Worm (Caenorhabditis elegans): ENCODE measurements around the gene skpt-1.

skpt-1 gene

ce11 chrIII:5479493-5480167 lies 31.4 kb upstream of the skpt-1 start:
- no peak for TF ChIP-seq zag-1 (tag; optimal IDR thresholded peaks at IDR 0.05)
- no peak for TF ChIP-seq F13H6.1 (tag; optimal IDR thresholded peaks at IDR 0.05)

ce11 chrIII:5478824-5479368 lies 30.7 kb upstream of the skpt-1 start, which contains the start of the genes R02F2.6 and R02F2.5:
Gene R02F2.6, minus strand, starts transcription at chrIII:5478924.
Gene R02F2.5, plus strand, starts transcription at chrIII:5479318.
- TF ChIP-seq fos-1 (tag; optimal IDR thresholded peaks at IDR 0.05) (no peak), ztf-11 (tag; optimal IDR thresholded peaks at IDR 0.05) (no peak), nhr-25 (tag; optimal IDR thresholded peaks at IDR 0.05) (no peak), nhr-129 (tag; optimal IDR thresholded peaks at IDR 0.05) (no peak), crh-2 (tag; optimal IDR thresholded peaks at IDR 0.05) (no peak), elt-3 (tag; optimal IDR thresholded peaks at IDR 0.05) (no peak), nhr-12 (tag; optimal IDR thresholded peaks at IDR 0.05) (no peak), skn-1 (tag; optimal IDR thresholded peaks at IDR 0.05) (no peak), sma-3 (GFP tag; optimal IDR thresholded peaks at IDR 0.05) (no peak), nhr-6 (tag; optimal IDR thresholded peaks at IDR 0.05) (no peak), unc-55 (GFP tag; optimal IDR thresholded peaks at IDR 0.05) (no peak), ceh-16 (tag; optimal IDR thresholded peaks at IDR 0.05) (no peak), ztf-1 (GFP tag; conservative IDR thresholded peaks at IDR 0.05) (no peak)

DNA sequence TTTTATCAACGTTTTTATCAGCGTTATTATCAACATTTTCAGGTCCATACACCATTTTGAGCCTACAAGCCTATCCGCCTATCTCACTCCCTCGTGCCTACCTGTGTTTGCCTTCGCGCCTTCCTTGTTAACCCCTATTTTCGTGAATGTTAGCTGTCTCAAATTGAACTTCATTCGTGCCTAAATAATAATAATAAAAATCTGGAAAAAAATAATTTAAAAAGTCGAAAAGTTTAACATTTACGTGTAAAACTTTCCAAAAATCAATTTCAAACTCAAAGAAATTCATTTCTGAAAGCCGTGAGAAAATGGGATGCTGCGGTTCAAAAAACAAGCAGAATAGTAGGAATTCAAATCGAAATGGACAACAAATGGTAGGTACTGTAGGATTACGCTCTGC lies 29.8 kb upstream of the skpt-1 start, which contains the start of gene R02F2.10:
R02F2.10 (plus strand) TSS at position 301 of the 400 bp plus-strand sequence.
- TF ChIP-seq elt-1 (tag; optimal IDR thresholded peaks at IDR 0.05), result no peak
- no peak for TF ChIP-seq nhr-23 (tag; optimal IDR thresholded peaks at IDR 0.05)
- no peak for TF ChIP-seq Y55F3AM.14 (GFP tag; optimal IDR thresholded peaks at IDR 0.05)
- no peak for TF ChIP-seq sma-9 (GFP tag; optimal IDR thresholded peaks at IDR 0.05)
- TF ChIP-seq sma-9 (tag; optimal IDR thresholded peaks at IDR 0.05), result no peak
- no peak for TF ChIP-seq C34F6.9 (tag; optimal IDR thresholded peaks at IDR 0.05)
- TF ChIP-seq ZK546.5 (tag; optimal IDR thresholded peaks at IDR 0.05), result no peak
- no peak for TF ChIP-seq sma-3 (GFP tag; optimal IDR thresholded peaks at IDR 0.05)

DNA sequence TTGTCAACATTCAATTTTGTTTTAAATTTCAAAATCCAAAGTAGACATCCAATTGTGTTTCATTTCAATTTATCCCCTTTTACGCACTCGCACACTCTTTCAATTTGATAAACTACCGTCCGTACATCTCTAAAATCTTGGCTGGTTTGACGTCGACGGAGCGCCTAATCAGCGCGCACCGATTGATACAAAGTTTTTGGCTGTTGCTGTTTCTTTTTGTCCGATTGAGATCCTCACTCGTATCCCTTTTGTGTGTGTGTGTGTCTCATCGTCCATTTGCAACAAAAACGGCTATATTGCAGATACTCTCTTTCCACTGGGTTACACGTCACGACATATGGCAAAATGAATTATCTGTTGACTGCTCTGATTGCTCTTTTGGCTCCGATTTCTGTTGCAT lies 26.0 kb upstream of the skpt-1 start, which contains the start of gene lon-1:
lon-1 (plus strand) TSS at position 301 of the 400 bp plus-strand sequence.
- TF ChIP-seq lsy-2 (tag; optimal IDR thresholded peaks at IDR 0.05) (no peak), C34F6.9 (tag; optimal IDR thresholded peaks at IDR 0.05) (no peak), lin-11 (tag; optimal IDR thresholded peaks at IDR 0.05) (no peak), alr-1 (tag; optimal IDR thresholded peaks at IDR 0.05) (no peak), nhr-6 (tag; optimal IDR thresholded peaks at IDR 0.05) (no peak), nhr-11 (tag; optimal IDR thresholded peaks at IDR 0.05) (no peak), fos-1 (tag; optimal IDR thresholded peaks at IDR 0.05) (no peak), nhr-10 (tag; optimal IDR thresholded peaks at IDR 0.05) (no peak), ZK546.5 (tag; optimal IDR thresholded peaks at IDR 0.05) (no peak), snpc-4 (tag; optimal IDR thresholded peaks at IDR 0.05) (no peak), unc-39 (tag; optimal IDR thresholded peaks at IDR 0.05) (no peak), gmeb-1 (tag; optimal IDR thresholded peaks at IDR 0.05) (no peak), mbf-1 (tag; optimal IDR thresholded peaks at IDR 0.05) (no peak), lin-13 (GFP tag; optimal IDR thresholded peaks at IDR 0.05) (no peak), nhr-77 (tag; optimal IDR thresholded peaks at IDR 0.05) (no peak), ztf-11 (tag; optimal IDR thresholded peaks at IDR 0.05) (no peak), unc-55 (GFP tag; optimal IDR thresholded peaks at IDR 0.05) (no peak)

DNA sequence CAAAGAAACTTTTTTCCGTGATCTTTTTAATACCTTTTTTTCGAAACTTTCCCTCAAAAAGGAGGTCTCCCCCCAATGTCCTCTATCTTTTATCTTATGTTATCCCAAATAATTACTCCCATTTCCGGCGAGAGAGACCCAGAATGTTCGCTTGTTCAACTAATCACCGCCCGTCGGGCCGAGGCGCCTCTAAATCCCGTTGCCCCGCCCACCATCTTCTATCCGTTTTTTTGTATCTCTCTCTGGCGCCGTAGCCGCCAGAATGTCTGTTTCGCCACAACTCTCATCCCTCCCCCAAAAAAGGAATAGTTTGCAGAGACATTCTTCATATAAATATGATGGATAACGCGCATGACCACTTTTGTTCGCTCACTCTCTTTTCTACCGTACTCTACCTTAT lies 24.5 kb upstream of the skpt-1 start:
- no peak for TF ChIP-seq unc-55 (GFP tag; optimal IDR thresholded peaks at IDR 0.05)
- TF ChIP-seq ztf-1 (GFP tag; conservative IDR thresholded peaks at IDR 0.05), result no peak
- no peak for TF ChIP-seq mab-5 (tag; optimal IDR thresholded peaks at IDR 0.05)
- peak; percentile 54 for TF ChIP-seq nhr-21 (tag; optimal IDR thresholded peaks at IDR 0.05)
- no peak for TF ChIP-seq zag-1 (tag; optimal IDR thresholded peaks at IDR 0.05)
- TF ChIP-seq lin-39 (tag; optimal IDR thresholded peaks at IDR 0.05), result no peak
- TF ChIP-seq lsy-2 (tag; optimal IDR thresholded peaks at IDR 0.05), result peak in 1 of 2 experiments; percentile 2
- no peak for TF ChIP-seq nhr-11 (tag; optimal IDR thresholded peaks at IDR 0.05)
- no peak for TF ChIP-seq alr-1 (tag; optimal IDR thresholded peaks at IDR 0.05)
- no peak for TF ChIP-seq ceh-82 (tag; optimal IDR thresholded peaks at IDR 0.05)
- TF ChIP-seq elt-1 (tag; optimal IDR thresholded peaks at IDR 0.05), result no peak
- no peak for TF ChIP-seq nhr-237 (tag; optimal IDR thresholded peaks at IDR 0.05)
- no peak for TF ChIP-seq unc-62 (GFP tag; optimal IDR thresholded peaks at IDR 0.05)
- TF ChIP-seq blmp-1 (tag; optimal IDR thresholded peaks at IDR 0.05; ENCODE audit: insufficient read depth), result peak; percentile 27
- TF ChIP-seq mdl-1 (tag; optimal IDR thresholded peaks at IDR 0.05), result no peak
- peak; percentile 14 for TF ChIP-seq fos-1 (tag; optimal IDR thresholded peaks at IDR 0.05)
- TF ChIP-seq sma-3 (GFP tag; optimal IDR thresholded peaks at IDR 0.05), result peak; percentile 97
- no peak for TF ChIP-seq ztf-4 (tag; optimal IDR thresholded peaks at IDR 0.05)
- no peak for TF ChIP-seq skn-1 (tag; optimal IDR thresholded peaks at IDR 0.05)
- TF ChIP-seq ZK546.5 (tag; optimal IDR thresholded peaks at IDR 0.05), result no peak
- TF ChIP-seq dmd-4 (tag; optimal IDR thresholded peaks at IDR 0.05), result no peak
- TF ChIP-seq mbf-1 (tag; optimal IDR thresholded peaks at IDR 0.05), result no peak
- no peak for TF ChIP-seq ama-1 (optimal IDR thresholded peaks at IDR 0.05)
- no peak for TF ChIP-seq ztf-11 (tag; optimal IDR thresholded peaks at IDR 0.05)
- TF ChIP-seq gmeb-1 (tag; optimal IDR thresholded peaks at IDR 0.05), result peak; percentile 35
- TF ChIP-seq nhr-12 (tag; optimal IDR thresholded peaks at IDR 0.05), result no peak

Data from whole organism, L2 larva.